Worm (Caenorhabditis elegans): ENCODE data around the gene F16G10.2.

Gene F16G10.2

DNA sequence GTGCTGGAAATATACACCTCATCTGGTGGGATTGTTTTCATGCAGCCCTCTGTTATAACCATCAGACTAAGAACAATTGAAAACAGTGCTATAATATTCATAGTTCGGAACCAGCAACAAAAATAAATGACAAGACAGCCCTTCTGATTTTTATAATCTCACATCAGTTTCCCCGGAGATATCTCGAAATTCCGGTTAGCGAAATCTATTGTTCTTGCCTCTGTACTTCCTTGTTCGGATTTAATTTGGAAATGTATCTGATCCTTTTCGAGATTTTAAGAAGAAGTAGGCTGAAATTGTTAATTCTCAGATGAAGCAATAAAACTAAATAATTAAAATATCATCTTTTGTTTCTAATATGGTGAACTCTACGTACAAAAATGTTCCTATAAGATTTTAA lies 11.4 kb upstream of the F16G10.2 start, which contains the start of gene F43C11.11:
F43C11.11 (minus strand) TSS at position 101 of the 400 bp plus-strand sequence.
- TF ChIP-seq tbx-11 (GFP tag; IDR thresholded peaks at IDR 0.05), result no peak
- no peak for TF ChIP-seq B0310.2 (tag; optimal IDR thresholded peaks at IDR 0.05)

DNA sequence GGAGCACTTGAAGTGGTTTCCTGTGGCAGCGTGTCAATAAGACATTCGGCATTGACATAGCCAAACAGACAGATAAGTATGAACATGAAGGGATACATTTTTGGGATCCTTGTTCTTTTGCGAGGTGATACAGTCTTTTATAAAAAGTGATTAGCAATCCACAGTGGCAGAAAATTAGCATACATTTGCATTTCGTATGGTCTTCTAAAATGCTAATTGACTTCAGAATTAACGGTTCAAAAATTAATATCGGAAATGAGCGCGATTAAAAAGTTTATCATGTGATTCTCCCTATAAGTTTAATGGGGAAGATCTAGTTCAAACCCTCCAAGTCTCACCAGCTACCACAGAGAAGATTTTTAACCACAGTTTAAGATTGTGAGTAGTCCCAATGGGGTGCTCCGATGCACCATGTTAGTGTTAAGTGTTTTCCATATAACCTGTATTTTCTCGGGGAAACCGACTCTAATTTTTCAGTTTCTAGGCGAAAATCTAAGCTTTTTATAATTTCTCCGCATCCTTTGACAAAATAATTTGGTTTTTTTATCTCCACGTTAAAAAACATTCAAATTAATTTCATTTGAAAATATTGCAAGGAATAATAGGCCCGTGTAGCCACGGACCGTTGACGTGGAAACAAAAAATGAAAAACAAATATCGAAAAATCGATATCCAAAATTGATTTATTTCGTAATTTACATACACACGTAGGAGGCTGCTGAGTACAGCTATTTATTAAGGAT lies 8.3 kb upstream of the F16G10.2 start, which contains the start of the genes F43C11.12 and F16G10.5:
F43C11.12 (minus strand) TSS at position 101 of the 743 bp plus-strand sequence.
F16G10.5 (plus strand) TSS at position 693 of the 743 bp plus-strand sequence.
- TF ChIP-seq pes-1 (GFP tag; IDR thresholded peaks at IDR 0.05) (no peak), ets-7 (tag; optimal IDR thresholded peaks at IDR 0.05) (no peak), hmg-4 (GFP tag; optimal IDR thresholded peaks at IDR 0.05) (no peak), hmbx-1 (tag; optimal IDR thresholded peaks at IDR 0.05) (no peak), flt-1 (GFP tag; IDR thresholded peaks at IDR 0.05) (no peak)

DNA sequence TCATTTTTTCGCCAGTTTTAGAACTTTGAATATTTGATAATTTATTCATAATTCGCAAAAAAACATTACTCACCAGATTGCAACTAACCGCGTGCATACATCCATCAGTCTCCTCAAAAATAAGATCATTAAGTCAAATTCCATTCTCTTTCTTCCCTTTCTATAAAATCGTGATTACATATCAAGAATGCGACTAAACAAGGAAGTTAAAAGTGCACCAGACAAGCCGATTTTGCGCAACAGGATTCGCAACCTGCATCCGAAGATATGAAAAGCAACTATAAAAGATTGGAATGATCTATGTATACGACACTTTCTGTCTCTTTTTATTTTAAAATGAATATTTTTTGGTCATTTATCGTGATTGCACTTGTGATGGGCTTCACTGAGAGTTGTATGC lies 6.1 kb upstream of the F16G10.2 start, which contains the start of gene hpo-25:
hpo-25 (plus strand) TSS at position 301 of the 400 bp plus-strand sequence.
- TF ChIP-seq B0310.2 (tag; optimal IDR thresholded peaks at IDR 0.05) (no peak), scrt-1 (GFP tag; IDR thresholded peaks at IDR 0.05) (no peak), tbx-37 (GFP tag; conservative IDR thresholded peaks at IDR 0.05) (no peak), hmg-4 (GFP tag; optimal IDR thresholded peaks at IDR 0.05) (no peak), aly-1 (tag; optimal IDR thresholded peaks at IDR 0.05) (no peak), ceh-36 (tag; optimal IDR thresholded peaks at IDR 0.05) (no peak), hmbx-1 (tag; optimal IDR thresholded peaks at IDR 0.05) (no peak), hnd-1 (tag; optimal IDR thresholded peaks at IDR 0.05) (no peak), ama-1 (optimal IDR thresholded peaks at IDR 0.05) (no peak), ets-7 (tag; optimal IDR thresholded peaks at IDR 0.05) (no peak), ceh-13 (GFP tag; optimal IDR thresholded peaks at IDR 0.05) (no peak), sea-1 (GFP tag; conservative IDR thresholded peaks at IDR 0.05) (no peak), tbx-11 (GFP tag; IDR thresholded peaks at IDR 0.05) (no peak), tra-4 (tag; optimal IDR thresholded peaks at IDR 0.05) (no peak), pes-1 (GFP tag; IDR thresholded peaks at IDR 0.05) (no peak)

DNA sequence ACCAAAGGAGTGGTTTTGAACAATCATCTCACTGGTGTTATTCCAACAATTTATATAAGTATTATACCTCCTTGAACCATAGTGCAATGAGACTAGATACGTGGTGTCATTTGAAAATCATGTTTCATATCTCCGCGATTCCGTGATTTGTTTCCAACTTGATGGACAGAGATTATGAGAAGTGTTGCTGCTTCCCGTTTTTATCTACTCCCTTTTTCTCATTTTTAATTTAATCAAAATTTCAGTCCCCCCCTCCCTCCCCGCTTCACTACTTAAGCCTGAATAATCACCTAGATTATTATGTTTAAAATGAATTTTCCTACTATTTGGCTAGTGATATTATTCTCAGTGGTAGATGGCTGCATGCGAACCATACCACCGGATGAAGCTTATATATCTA lies 3.0 kb upstream of the F16G10.2 start, which contains the start of gene F16G10.3:
F16G10.3 (plus strand) TSS at position 301 of the 400 bp plus-strand sequence.
- TF ChIP-seq B0310.2 (tag; optimal IDR thresholded peaks at IDR 0.05) (no peak), hmbx-1 (tag; optimal IDR thresholded peaks at IDR 0.05) (no peak), hnd-1 (tag; optimal IDR thresholded peaks at IDR 0.05) (no peak), scrt-1 (GFP tag; IDR thresholded peaks at IDR 0.05) (no peak), ets-7 (tag; optimal IDR thresholded peaks at IDR 0.05) (no peak), F13C5.2 (tag; optimal IDR thresholded peaks at IDR 0.05) (no peak), tra-4 (tag; optimal IDR thresholded peaks at IDR 0.05) (no peak), ceh-36 (tag; optimal IDR thresholded peaks at IDR 0.05) (no peak), flt-1 (GFP tag; IDR thresholded peaks at IDR 0.05) (no peak), aly-1 (tag; optimal IDR thresholded peaks at IDR 0.05) (no peak), pes-1 (GFP tag; IDR thresholded peaks at IDR 0.05) (no peak), ceh-13 (GFP tag; optimal IDR thresholded peaks at IDR 0.05) (no peak), ama-1 (optimal IDR thresholded peaks at IDR 0.05) (no peak), hmg-4 (GFP tag; optimal IDR thresholded peaks at IDR 0.05) (no peak), sea-1 (GFP tag; conservative IDR thresholded peaks at IDR 0.05) (no peak), tbx-37 (GFP tag; conservative IDR thresholded peaks at IDR 0.05) (no peak), tbx-11 (GFP tag; IDR thresholded peaks at IDR 0.05) (no peak)

DNA sequence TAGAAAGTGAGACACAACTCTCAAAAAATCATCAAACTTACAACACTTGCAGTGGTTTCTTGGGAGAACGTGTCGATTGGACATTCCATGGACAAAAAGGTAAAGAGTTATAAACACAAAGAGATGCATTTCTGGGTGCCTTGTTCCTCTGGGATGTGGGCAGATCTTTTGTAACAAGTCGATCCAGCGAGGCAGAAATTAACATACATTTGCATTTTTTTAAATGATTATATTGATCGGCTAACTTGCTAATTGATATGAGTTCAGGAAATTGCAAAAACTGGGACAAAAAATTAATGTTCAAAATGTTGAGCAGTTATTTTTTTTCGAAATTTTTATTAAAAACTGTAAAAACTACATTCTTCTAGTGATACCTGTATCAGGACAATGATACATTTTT lies 2.7 kb downstream of the F16G10.2 start, which contains the start of gene F16G10.6:
F16G10.6 (minus strand) TSS at position 101 of the 400 bp plus-strand sequence.
- TF ChIP-seq tbx-37 (GFP tag; conservative IDR thresholded peaks at IDR 0.05) (no peak), B0310.2 (tag; optimal IDR thresholded peaks at IDR 0.05) (no peak), hmbx-1 (tag; optimal IDR thresholded peaks at IDR 0.05) (no peak), flt-1 (GFP tag; IDR thresholded peaks at IDR 0.05) (no peak), scrt-1 (GFP tag; IDR thresholded peaks at IDR 0.05) (no peak), ama-1 (optimal IDR thresholded peaks at IDR 0.05) (no peak), tra-4 (tag; optimal IDR thresholded peaks at IDR 0.05) (no peak), F13C5.2 (tag; optimal IDR thresholded peaks at IDR 0.05) (no peak), ets-7 (tag; optimal IDR thresholded peaks at IDR 0.05) (no peak), pes-1 (GFP tag; IDR thresholded peaks at IDR 0.05) (no peak), sea-1 (GFP tag; conservative IDR thresholded peaks at IDR 0.05) (no peak), ceh-36 (tag; optimal IDR thresholded peaks at IDR 0.05) (no peak), ceh-13 (GFP tag; optimal IDR thresholded peaks at IDR 0.05) (no peak), tbx-11 (GFP tag; IDR thresholded peaks at IDR 0.05) (no peak), hnd-1 (tag; optimal IDR thresholded peaks at IDR 0.05) (no peak), hmg-4 (GFP tag; optimal IDR thresholded peaks at IDR 0.05) (no peak), aly-1 (tag; optimal IDR thresholded peaks at IDR 0.05) (no peak)

DNA sequence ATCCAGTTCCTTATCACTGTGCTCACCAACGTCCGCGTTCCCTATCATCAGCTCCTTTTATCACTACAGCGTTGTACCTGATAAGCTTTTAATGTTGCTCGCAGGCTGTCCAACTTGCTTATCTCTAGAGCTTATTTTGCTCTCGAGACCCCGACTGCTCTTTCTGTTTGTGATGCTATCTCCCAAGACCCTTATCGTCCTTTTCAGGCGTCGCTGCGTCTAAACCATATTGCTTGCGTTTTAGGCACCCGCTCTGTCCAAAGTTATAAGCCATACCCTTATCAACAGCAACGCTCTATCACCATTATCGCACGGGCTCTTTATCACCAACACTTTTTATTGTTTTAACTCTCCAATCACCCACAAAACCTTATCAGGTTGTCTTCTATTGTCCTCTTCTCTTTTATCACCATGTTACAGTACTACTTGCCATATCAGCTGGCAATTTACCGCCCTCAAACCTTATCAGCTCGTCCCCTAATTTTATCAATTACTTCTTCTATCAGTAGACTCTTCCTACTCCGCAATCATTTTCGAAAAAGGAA lies 3.5 kb downstream of the F16G10.2 start:
- TF ChIP-seq hmg-4 (GFP tag; optimal IDR thresholded peaks at IDR 0.05), result no peak
- TF ChIP-seq B0310.2 (tag; optimal IDR thresholded peaks at IDR 0.05), result peak; percentile 43
- no peak for TF ChIP-seq ceh-36 (tag; optimal IDR thresholded peaks at IDR 0.05)
- TF ChIP-seq scrt-1 (GFP tag; IDR thresholded peaks at IDR 0.05), result no peak

DNA sequence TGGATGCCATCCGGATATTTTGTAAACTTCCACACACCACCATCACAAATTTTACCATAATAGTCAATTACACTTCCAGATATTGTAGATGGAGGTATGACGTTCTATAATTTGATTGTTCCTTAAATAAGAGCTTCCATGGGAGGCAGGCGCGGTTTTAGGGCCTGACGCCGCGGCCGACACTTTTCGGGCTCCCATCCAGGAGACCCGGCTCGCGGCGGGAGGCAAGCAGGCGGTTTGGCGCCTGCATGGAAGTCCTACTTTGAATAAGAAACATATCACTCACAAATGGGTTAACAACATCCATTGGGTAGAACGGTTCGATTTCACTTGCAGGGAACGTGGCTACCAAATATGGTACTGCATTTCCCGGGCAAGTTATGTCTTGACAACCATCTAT lies 4.6 kb downstream of the F16G10.2 start:
- TF ChIP-seq hnd-1 (tag; optimal IDR thresholded peaks at IDR 0.05) (no peak), sea-1 (GFP tag; conservative IDR thresholded peaks at IDR 0.05) (no peak), F13C5.2 (tag; optimal IDR thresholded peaks at IDR 0.05) (no peak), hmbx-1 (tag; optimal IDR thresholded peaks at IDR 0.05) (no peak), tra-4 (tag; optimal IDR thresholded peaks at IDR 0.05) (no peak), tbx-37 (GFP tag; conservative IDR thresholded peaks at IDR 0.05) (no peak), scrt-1 (GFP tag; IDR thresholded peaks at IDR 0.05) (no peak), pes-1 (GFP tag; IDR thresholded peaks at IDR 0.05) (no peak), ets-7 (tag; optimal IDR thresholded peaks at IDR 0.05) (no peak), B0310.2 (tag; optimal IDR thresholded peaks at IDR 0.05) (no peak), flt-1 (GFP tag; IDR thresholded peaks at IDR 0.05) (no peak), hmg-4 (GFP tag; optimal IDR thresholded peaks at IDR 0.05) (no peak), aly-1 (tag; optimal IDR thresholded peaks at IDR 0.05) (no peak), ama-1 (optimal IDR thresholded peaks at IDR 0.05) (no peak), ceh-36 (tag; optimal IDR thresholded peaks at IDR 0.05) (no peak), ceh-13 (GFP tag; optimal IDR thresholded peaks at IDR 0.05) (no peak), tbx-11 (GFP tag; IDR thresholded peaks at IDR 0.05) (no peak)

Data from whole organism, early embryonic.